Fruit fly (Drosophila melanogaster) whole organism, embryonic: Measurements from ENCODE around the gene Mal-B2.

Experiments used
- Blimp-1 ChIP-seq: fragments of 200-800 bp; sonication (Bioruptor generic); optimal IDR thresholded peaks from 3 replicates; lab custom pipeline; 2018; ENCODE audit warnings: missing biosample characterization, missing genetic modification characterization, mild to moderate bottlenecking, moderate library complexity, missing genetic modification reagents
- CG13624 ChIP-seq: fragments of 200-800 bp; sonication (Bioruptor generic); optimal IDR thresholded peaks from 2 replicates; lab custom pipeline; 2016; ENCODE audit warnings: missing biosample characterization, missing genetic modification characterization
- CG15073 ChIP-seq: fragments of 200-800 bp; sonication (Bioruptor generic); optimal IDR thresholded peaks from 2 replicates; lab custom pipeline; 2016; ENCODE audit warnings: missing biosample characterization, missing genetic modification characterization
- CG15269 ChIP-seq: fragments of 200-800 bp; sonication (Bioruptor generic); optimal IDR thresholded peaks from 2 replicates; lab custom pipeline; 2018; ENCODE audit warnings: missing biosample characterization, mild to moderate bottlenecking, missing genetic modification characterization, moderate library complexity
- CG15514 ChIP-seq: fragments of 200-800 bp; sonication (Bioruptor generic); optimal IDR thresholded peaks from 3 replicates; lab custom pipeline; 2017; ENCODE audit warnings: missing biosample characterization, missing genetic modification characterization, mild to moderate bottlenecking, moderate library complexity, missing genetic modification reagents
- CG15601 ChIP-seq: fragments of 200-800 bp; sonication (Bioruptor generic); optimal IDR thresholded peaks from 3 replicates; lab custom pipeline; 2019; ENCODE audit warnings: missing biosample characterization, mild to moderate bottlenecking, missing genetic modification characterization, moderate library complexity
- CG16779 ChIP-seq: fragments of 200-800 bp; sonication (Bioruptor generic); IDR thresholded peaks from 2 replicates; pipeline ENCODE4 v1.3.6; 2022; ENCODE audit warnings: missing biosample characterization, missing genetic modification characterization
- CG16813 ChIP-seq: fragments of 200-800 bp; sonication (Bioruptor generic); IDR thresholded peaks from 3 replicates; pipeline ENCODE4 v1.3.6; 2022; ENCODE audit warnings: missing biosample characterization, missing genetic modification characterization; ENCODE audit not compliant: partially characterized antibody
- CG17361 ChIP-seq: fragments of 200-800 bp; sonication (Bioruptor generic); IDR thresholded peaks from 3 replicates; pipeline ENCODE4 v1.3.6; 2022; ENCODE audit warnings: missing biosample characterization, missing genetic modification characterization
- CG18619 ChIP-seq: fragments of 200-800 bp; sonication (Bioruptor generic); optimal IDR thresholded peaks from 3 replicates; lab custom pipeline; 2017; ENCODE audit warnings: missing biosample characterization, mild to moderate bottlenecking, missing genetic modification characterization
- CG2120 ChIP-seq: fragments of 200-800 bp; sonication (Bioruptor generic); optimal IDR thresholded peaks from 3 replicates; lab custom pipeline; 2016; ENCODE audit warnings: missing biosample characterization, missing genetic modification characterization
- CG2678 ChIP-seq: fragments of 200-800 bp; sonication (Bioruptor generic); optimal IDR thresholded peaks from 3 replicates; lab custom pipeline; 2019; ENCODE audit warnings: missing biosample characterization, mild to moderate bottlenecking, missing genetic modification characterization, moderate library complexity
- CG2889 ChIP-seq: fragments of 200-800 bp; sonication (Bioruptor generic); IDR thresholded peaks from 3 replicates; pipeline ENCODE4 v1.3.6; 2022; ENCODE audit warnings: missing biosample characterization, missing genetic modification characterization
- CG31441 ChIP-seq: fragments of 200-800 bp; sonication (Bioruptor generic); IDR thresholded peaks from 2 replicates; pipeline ENCODE4 v1.3.6; 2022; ENCODE audit warnings: missing biosample characterization, missing genetic modification characterization
- CG32772 ChIP-seq: fragments of 200-800 bp; sonication (Bioruptor generic); IDR thresholded peaks from 2 replicates; pipeline ENCODE4 v1.3.6; 2022; ENCODE audit warnings: missing biosample characterization, missing genetic modification characterization
- CG33213 ChIP-seq: fragments of 200-800 bp; sonication (Bioruptor generic); optimal IDR thresholded peaks from 3 replicates; lab custom pipeline; 2016; ENCODE audit warnings: missing biosample characterization, missing genetic modification characterization
- CG4404 ChIP-seq: fragments of 200-800 bp; sonication (Bioruptor generic); IDR thresholded peaks from 2 replicates; pipeline ENCODE4 v1.3.6; 2022; ENCODE audit warnings: missing biosample characterization, missing genetic modification characterization
- CG5953 ChIP-seq: fragments of 200-800 bp; sonication (Bioruptor generic); IDR thresholded peaks from 2 replicates; pipeline ENCODE4 v1.3.6; 2022; ENCODE audit warnings: missing biosample characterization, missing genetic modification characterization
- CG7839 ChIP-seq: fragments of 200-800 bp; sonication (Bioruptor generic); optimal IDR thresholded peaks from 3 replicates; lab custom pipeline; 2018; ENCODE audit warnings: missing biosample characterization, mild to moderate bottlenecking, missing genetic modification characterization, moderate library complexity
- CG7963 ChIP-seq: fragments of 200-800 bp; sonication (Bioruptor generic); IDR thresholded peaks from 3 replicates; pipeline ENCODE4 v1.3.6; 2022; ENCODE audit warnings: missing biosample characterization, missing genetic modification characterization; ENCODE audit not compliant: partially characterized antibody
- CG9727 ChIP-seq: fragments of 200-800 bp; sonication (Bioruptor generic); optimal IDR thresholded peaks from 3 replicates; lab custom pipeline; 2017; ENCODE audit warnings: missing biosample characterization, mild to moderate bottlenecking, missing genetic modification characterization
- CoRest ChIP-seq: fragments of 200-800 bp; sonication (Bioruptor generic); optimal IDR thresholded peaks from 3 replicates; lab custom pipeline; 2018; ENCODE audit warnings: missing biosample characterization, mild to moderate bottlenecking, missing genetic modification characterization, moderate library complexity
- Ets65A ChIP-seq: fragments of 200-800 bp; sonication (Bioruptor generic); peaks from one replicate; lab custom pipeline; 2016; ENCODE audit warnings: missing biosample characterization, missing genetic modification characterization
- Ets97D ChIP-seq: fragments of 200-800 bp; sonication (Bioruptor generic); optimal IDR thresholded peaks from 3 replicates; lab custom pipeline; 2016; ENCODE audit warnings: missing biosample characterization, missing genetic modification characterization
- GATAe ChIP-seq: fragments of 200-800 bp; sonication (Bioruptor generic); conservative IDR thresholded peaks from 2 replicates; pipeline ENCODE4 v1.3.6; 2022; ENCODE audit warnings: missing biosample characterization, missing genetic modification characterization
- Mad ChIP-seq: fragments of 200-800 bp; sonication (Bioruptor generic); optimal IDR thresholded peaks from 2 replicates; lab custom pipeline; 2016; ENCODE audit warnings: missing biosample characterization, missing genetic modification characterization
- Max ChIP-seq: fragments of 200-800 bp; sonication (Bioruptor generic); optimal IDR thresholded peaks from 2 replicates; lab custom pipeline; 2016; ENCODE audit warnings: missing biosample characterization, mild to moderate bottlenecking, missing genetic modification characterization
- Sry-β ChIP-seq: fragments of 200-800 bp; sonication (Bioruptor generic); optimal IDR thresholded peaks from 2 replicates; lab custom pipeline; 2018; ENCODE audit warnings: missing biosample characterization, mild to moderate bottlenecking, missing genetic modification characterization, moderate library complexity
- Ssrp ChIP-seq: fragments of 200-800 bp; sonication (Bioruptor generic); optimal IDR thresholded peaks from 2 replicates; lab custom pipeline; 2018; ENCODE audit warnings: missing biosample characterization, mild to moderate bottlenecking, missing genetic modification characterization, moderate library complexity
- TFAM ChIP-seq: fragments of 200-800 bp; sonication (Bioruptor generic); optimal IDR thresholded peaks from 2 replicates; lab custom pipeline; 2017; ENCODE audit warnings: missing biosample characterization, missing genetic modification characterization, inconsistent platforms
- cas ChIP-seq: fragments of 200-800 bp; sonication (Bioruptor generic); IDR thresholded peaks from 2 replicates; pipeline ENCODE4 v1.3.6; 2022; ENCODE audit warnings: missing biosample characterization, missing genetic modification characterization
- chm ChIP-seq: fragments of 200-800 bp; sonication (Bioruptor generic); IDR thresholded peaks from 2 replicates; pipeline ENCODE4 v1.3.6; 2022; ENCODE audit warnings: missing biosample characterization, missing genetic modification characterization
- ci ChIP-seq: fragments of 200-800 bp; sonication (Bioruptor generic); IDR thresholded peaks from 3 replicates; pipeline ENCODE4 v1.3.6; 2022; ENCODE audit warnings: missing biosample characterization, missing genetic modification characterization
- dmrt11E ChIP-seq: fragments of 200-800 bp; sonication (Bioruptor generic); optimal IDR thresholded peaks from 3 replicates; lab custom pipeline; 2018; ENCODE audit warnings: missing biosample characterization, mild to moderate bottlenecking, missing genetic modification characterization, moderate library complexity
- ems ChIP-seq: fragments of 200-800 bp; sonication (Bioruptor generic); optimal IDR thresholded peaks from 3 replicates; lab custom pipeline; 2016; ENCODE audit warnings: missing biosample characterization, missing genetic modification characterization
- gem ChIP-seq: fragments of 200-800 bp; sonication (Bioruptor generic); optimal IDR thresholded peaks from 2 replicates; lab custom pipeline; 2019; ENCODE audit warnings: missing biosample characterization, mild to moderate bottlenecking, missing genetic modification characterization, moderate library complexity
- hbn ChIP-seq: fragments of 200-800 bp; sonication (Bioruptor generic); IDR thresholded peaks from 2 replicates; pipeline ENCODE4 v1.3.6; 2022; ENCODE audit warnings: missing biosample characterization, missing genetic modification characterization; ENCODE audit not compliant: partially characterized antibody
- lola ChIP-seq, 3 experiments: fragments of >200 bp in 2 of 3; fragments of 200-800 bp in 1 of 3; sonication (Bioruptor generic) in 1 of 3; optimal IDR thresholded peaks; 2 replicates each; lab custom pipeline; 2017 to 2019; ENCODE audit warnings: missing biosample characterization in 3 of 3, missing genetic modification characterization in 3 of 3, mild to moderate bottlenecking in 1 of 3, moderate library complexity in 1 of 3
- maf-S ChIP-seq: fragments of 200-800 bp; sonication (Bioruptor generic); optimal IDR thresholded peaks from 2 replicates; lab custom pipeline; 2016; ENCODE audit warnings: missing biosample characterization, missing genetic modification characterization
- onecut ChIP-seq: fragments of 200-800 bp; sonication (Bioruptor generic); IDR thresholded peaks from 2 replicates; pipeline ENCODE4 v1.3.6; 2022; ENCODE audit warnings: missing biosample characterization, missing genetic modification characterization
- pan ChIP-seq, 4 experiments: fragments of >200 bp in 3 of 4; fragments of 200-800 bp in 1 of 4; sonication (Bioruptor generic) in 1 of 4; optimal IDR thresholded peaks in 3 of 4; IDR thresholded peaks in 1 of 4; 2 replicates each; pipeline versions ENCODE4 v1.3.6 to Lab custom; 2017 to 2022; ENCODE audit warnings: missing biosample characterization in 2 of 4, missing genetic modification characterization in 2 of 4, mixed read lengths in 1 of 4
- prd ChIP-seq, 3 experiments: fragments of >200 bp in 2 of 3; fragments of 200-800 bp in 1 of 3; sonication (Bioruptor generic) in 1 of 3; optimal IDR thresholded peaks in 2 of 3; IDR thresholded peaks in 1 of 3; 2 replicates in 2 of 3; 3 replicates in 1 of 3; pipeline versions ENCODE4 v1.3.6 to Lab custom; 2017 to 2022; ENCODE audit warnings: missing biosample characterization in 1 of 3, missing genetic modification characterization in 1 of 3
- run ChIP-seq: fragments of 200-800 bp; sonication (Bioruptor generic); optimal IDR thresholded peaks from 3 replicates; lab custom pipeline; 2018; ENCODE audit warnings: missing biosample characterization, mild to moderate bottlenecking, missing genetic modification characterization
- sisA ChIP-seq: fragments of 200-800 bp; sonication (Bioruptor generic); IDR thresholded peaks from 2 replicates; pipeline ENCODE4 v1.3.6; 2022; ENCODE audit warnings: missing biosample characterization, missing genetic modification characterization
- tx ChIP-seq: fragments of 200-800 bp; sonication (Bioruptor generic); optimal IDR thresholded peaks from 2 replicates; lab custom pipeline; 2016; ENCODE audit warnings: missing biosample characterization, missing genetic modification characterization

The Mal-B2 gene

DNA sequence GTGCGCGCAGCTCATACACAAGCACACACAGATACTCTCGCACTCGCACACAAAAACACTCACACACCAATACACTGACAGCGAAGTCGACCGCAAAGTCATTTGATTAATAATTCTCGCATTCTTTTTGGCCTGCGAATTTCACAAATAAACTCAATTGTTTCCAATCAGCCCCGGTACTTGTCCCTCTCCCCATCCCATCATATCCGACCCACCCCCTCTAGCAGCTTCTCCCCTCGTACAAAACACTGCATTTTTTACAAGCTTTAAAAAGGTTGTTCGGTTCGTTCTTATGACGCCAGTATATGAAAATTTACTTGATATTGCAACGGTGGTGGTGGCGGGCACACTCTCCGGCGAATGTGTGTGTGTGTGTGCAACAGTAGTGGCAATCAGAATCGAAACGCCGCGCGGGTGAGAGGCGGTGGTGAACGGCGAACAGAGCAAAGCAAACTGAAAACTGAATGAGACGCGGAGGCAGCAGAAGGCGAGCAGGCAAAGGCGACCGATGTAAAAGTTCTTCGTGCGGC lies 42.0 kb upstream of the Mal-B2 start (continued):
- 0 out of 2 replicates have a peak, but pooled peaks have one; percentile 30 for TF ChIP-seq cas
- peak; percentile 2 for TF ChIP-seq Mad
- no peak for TF ChIP-seq CG32772 (GFP tag; lab: Robert Waterston, UW)
- no peak for TF ChIP-seq Max
- no peak for TF ChIP-seq pan (optimal IDR thresholded peaks at IDR 0.05; lab: Kevin White, UChicago)
- TF ChIP-seq pan (GFP tag; optimal IDR thresholded peaks at IDR 0.05 in 1 of 2, IDR thresholded peaks at IDR 0.05 in 1 of 2), result no peak
- TF ChIP-seq sisA, result no peak
- no peak for TF ChIP-seq CG2120 (GFP tag; lab: Kevin White, UChicago)

DNA sequence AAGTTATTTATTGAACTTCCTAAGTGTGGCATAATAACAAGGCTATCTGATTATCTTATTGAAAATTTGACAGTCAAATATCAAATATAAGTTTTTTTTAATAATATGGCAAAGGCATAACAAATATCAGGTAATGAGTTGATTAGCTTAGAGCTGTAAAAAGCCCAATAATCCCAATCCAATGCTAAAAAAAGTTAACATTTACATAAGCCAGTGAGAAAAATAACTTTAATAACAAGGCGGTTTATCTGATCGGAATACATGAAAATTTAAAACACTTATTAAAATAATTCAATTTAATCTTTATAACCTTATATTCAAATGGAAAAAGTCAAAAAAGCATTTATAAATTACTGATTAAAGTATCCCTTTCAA lies 41.4 kb upstream of the Mal-B2 start:
- TF ChIP-seq lola (GFP tag; optimal IDR thresholded peaks at IDR 0.05; lab: Kevin White, UChicago) (peak in 1 of 3 experiments; percentile 32), Sry-β (GFP tag; lab: Kevin White, UChicago) (peak; percentile 95), CoRest (tag; lab: Kevin White, UChicago) (peak; percentile 48), CG7963 (no peak), CG31441 (GFP tag; lab: Robert Waterston, UW) (peak; percentile 11; the same call in 1 of the 2 replicates), CG9727 (peak; percentile 1), gem (tag; lab: Kevin White, UChicago) (peak; percentile 40), CG15601 (no peak), CG2678 (tag; lab: Kevin White, UChicago) (peak; percentile 16), CG18619 (GFP tag; lab: Kevin White, UChicago) (peak; percentile 10), Ets65A (GFP tag; lab: Kevin White, UChicago) (peak; percentile 62), Ssrp (tag; lab: Kevin White, UChicago) (peak; percentile 18), CG13624 (GFP tag; lab: Kevin White, UChicago) (no peak), CG17361 (GFP tag; lab: Robert Waterston, UW) (peak; percentile 55)
- TF ChIP-seq, all 482 proteins: peak for 11

DNA sequence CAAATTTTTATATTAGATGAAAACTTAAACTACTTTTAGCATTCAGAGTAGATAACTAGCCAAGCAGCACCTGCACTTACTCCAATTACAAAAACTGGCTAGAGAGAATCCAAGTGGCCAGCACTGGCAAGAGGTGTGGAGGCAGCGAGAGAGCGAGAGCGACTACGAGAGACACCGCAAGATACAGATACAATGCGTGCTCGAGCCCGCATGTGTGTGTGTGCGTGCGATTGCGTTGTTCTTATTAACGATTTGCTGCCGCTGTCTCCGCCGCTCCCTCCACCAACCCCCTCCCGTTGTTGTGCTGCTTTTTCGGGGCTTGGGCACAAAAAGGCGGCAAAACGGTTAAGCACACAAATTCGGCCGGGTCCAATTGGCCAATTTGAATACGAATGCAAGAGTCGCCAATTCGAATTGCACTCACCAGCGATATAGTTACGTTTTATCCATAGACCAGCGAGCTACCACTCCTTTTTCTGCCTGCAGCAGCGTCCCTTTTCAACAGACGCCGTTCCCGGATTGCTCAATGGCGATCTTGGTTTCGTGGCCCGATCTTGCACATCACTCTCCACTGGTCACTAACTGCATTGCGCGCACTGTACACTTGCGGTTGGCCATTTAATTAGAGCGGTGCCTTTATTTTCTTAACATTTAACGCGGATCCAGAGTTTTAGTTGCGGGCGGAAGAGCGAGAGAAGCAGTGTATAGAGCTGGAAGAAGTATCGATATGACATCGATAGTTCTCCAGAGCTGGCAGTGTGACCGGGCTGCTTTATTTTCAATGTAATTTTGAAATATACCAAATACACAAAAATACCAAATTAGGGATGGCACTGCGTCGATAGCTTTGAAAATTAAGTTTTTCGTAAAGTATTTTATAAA lies 40.8 kb upstream of the Mal-B2 start, which contains the start of gene crol:
Gene crol, minus strand, starts transcription at position 737 of the 882 bp plus-strand sequence.
- TF ChIP-seq chm (GFP tag; lab: Robert Waterston, UW), result peak; percentile 68
- no peak for TF ChIP-seq prd (optimal IDR thresholded peaks at IDR 0.05; lab: Kevin White, UChicago)
- peak; percentile 23; the same call in 1 of the 3 replicates for TF ChIP-seq prd (GFP tag; IDR thresholded peaks at IDR 0.05; lab: Robert Waterston, UW)
- no peak for TF ChIP-seq dmrt11E (tag; lab: Kevin White, UChicago)
- no peak for TF ChIP-seq TFAM
- TF ChIP-seq Ets97D, result peak; percentile 81
- no peak for TF ChIP-seq CG5953
- TF ChIP-seq ems, result no peak
- no peak for TF ChIP-seq CG16779 (GFP tag; lab: Robert Waterston, UW)
- peak; percentile 28 for TF ChIP-seq onecut
- TF ChIP-seq ci, result peak; percentile 65
- no peak for TF ChIP-seq GATAe (GFP tag; lab: Robert Waterston, UW)
- peak; percentile 29 for TF ChIP-seq CG7839
- TF ChIP-seq hbn (GFP tag; lab: Robert Waterston, UW), result peak; percentile 84
- TF ChIP-seq CG15514, result peak; percentile 70
- TF ChIP-seq CG2889 (GFP tag; lab: Robert Waterston, UW), result no peak
- no peak for TF ChIP-seq maf-S (GFP tag; lab: Kevin White, UChicago)
- TF ChIP-seq run (tag; lab: Kevin White, UChicago), result no peak
- TF ChIP-seq CG15073 (GFP tag; lab: Kevin White, UChicago), result no peak
- TF ChIP-seq Blimp-1 (GFP tag; lab: Kevin White, UChicago), result peak; percentile 10
- peak; percentile 1 for TF ChIP-seq CG15269
- TF ChIP-seq CG33213 (GFP tag; lab: Kevin White, UChicago), result peak; percentile 31
- TF ChIP-seq CG16813 (GFP tag; lab: Robert Waterston, UW), result peak; percentile 86
- no peak for TF ChIP-seq tx
- no peak for TF ChIP-seq CG4404 (GFP tag; lab: Robert Waterston, UW)
